Worm (Caenorhabditis elegans): Measurements from ENCODE around the gene clec-147.

Gene clec-147

DNA sequence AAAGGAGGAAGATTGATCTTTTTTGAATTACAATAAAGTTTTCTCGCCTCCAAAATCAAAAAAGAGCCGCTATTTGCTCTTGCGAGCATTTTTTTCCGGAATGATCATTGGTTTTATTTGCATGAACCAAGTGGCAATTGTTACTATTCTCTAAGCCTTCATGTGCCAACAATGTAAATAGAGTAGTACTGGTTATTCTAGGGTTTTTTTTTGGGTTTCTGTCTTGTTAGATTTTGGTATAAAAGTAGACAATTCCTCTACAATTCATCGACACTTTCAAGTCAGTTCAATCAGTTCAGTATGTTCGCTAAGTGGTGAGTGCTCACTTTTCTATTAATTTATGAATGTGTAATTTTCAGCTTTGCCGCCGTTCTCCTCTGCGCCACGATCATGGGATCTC is 40.4 kb upstream of the clec-147 start, which contains the start of gene nspb-7:
Gene nspb-7, plus strand, starts transcription at position 301 of the 400 bp plus-strand sequence.
- TF ChIP-seq aha-1 (tag) (peak; percentile 24), F10B5.3 (tag; optimal IDR thresholded peaks at IDR 0.05) (no peak)

ce11 chrII:14576429-14576828 is 38.8 kb upstream of the clec-147 start, which contains the start of gene C01G12.13:
C01G12.13 (plus strand) TSS chrII:14576729.
- no peak for TF ChIP-seq spr-3 (GFP tag; optimal IDR thresholded peaks at IDR 0.05)

DNA sequence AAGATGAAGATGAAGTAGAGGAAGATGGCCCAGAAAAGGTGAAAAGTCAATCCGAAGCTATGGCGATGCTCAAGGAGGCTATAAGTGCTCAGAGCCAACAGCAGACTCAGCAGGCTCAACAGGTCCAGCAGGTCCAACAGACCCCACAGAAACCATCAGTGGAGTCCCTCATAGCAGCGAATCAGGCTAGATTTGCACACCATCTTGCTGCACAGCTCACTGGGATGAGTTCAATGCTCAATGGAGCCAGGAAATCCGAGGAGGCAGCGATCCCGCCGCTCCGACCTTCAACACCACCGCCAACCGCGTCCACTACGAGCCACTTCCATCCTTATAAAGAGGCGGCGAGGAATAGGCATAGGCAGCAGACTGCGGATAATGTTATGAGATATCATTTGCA is 37.2 kb upstream of the clec-147 start:
- TF ChIP-seq mxl-3 (GFP tag; optimal IDR thresholded peaks at IDR 0.05) (no peak), nhr-77 (tag; optimal IDR thresholded peaks at IDR 0.05) (no peak), lir-3 (tag; optimal IDR thresholded peaks at IDR 0.05) (no peak), daf-8 (GFP tag; IDR thresholded peaks at IDR 0.05) (no peak), madf-5 (GFP tag; IDR thresholded peaks at IDR 0.05) (0 out of 4 replicates have a peak, but pooled peaks of 1 of the 2 experiments have one; percentile 64), lim-7 (GFP tag; IDR thresholded peaks at IDR 0.05) (no peak), dmd-8 (GFP tag; IDR thresholded peaks at IDR 0.05) (0 out of 2 replicates have a peak, but pooled peaks have one; percentile 6), D1046.2 (GFP tag; IDR thresholded peaks at IDR 0.05) (no peak), nhr-42 (GFP tag; IDR thresholded peaks at IDR 0.05) (no peak), zip-2 (tag; optimal IDR thresholded peaks at IDR 0.05) (no peak), mdt-29 (GFP tag; IDR thresholded peaks at IDR 0.05) (no peak), T26A8.4 (GFP tag; IDR thresholded peaks at IDR 0.05) (0 out of 2 replicates have a peak, but pooled peaks have one; percentile 16), jun-1 (tag; optimal IDR thresholded peaks at IDR 0.05) (no peak), mdl-1 (tag; optimal IDR thresholded peaks at IDR 0.05) (no peak), ceh-44 (GFP tag; IDR thresholded peaks at IDR 0.05) (no peak), set-16 (GFP tag; IDR thresholded peaks at IDR 0.05) (peak; percentile 73), lsy-2 (tag; optimal IDR thresholded peaks at IDR 0.05) (no peak), skn-1 (tag; optimal IDR thresholded peaks at IDR 0.05) (no peak), egl-43 (GFP tag; IDR thresholded peaks at IDR 0.05) (0 out of 2 replicates have a peak, but pooled peaks have one; percentile 63), F49E8.2 (tag; optimal IDR thresholded peaks at IDR 0.05; ENCODE audit: borderline replicate concordance) (no peak), nhr-28 (tag; optimal IDR thresholded peaks at IDR 0.05) (no peak), T20F7.1 (GFP tag; optimal IDR thresholded peaks at IDR 0.05) (no peak), nhr-10 (tag; optimal IDR thresholded peaks at IDR 0.05) (no peak)

ce11 chrII:14573315-14573714 is 35.7 kb upstream of the clec-147 start, which contains the start of gene madf-5:
madf-5 (plus strand) TSS chrII:14573615.
- TF ChIP-seq F49E8.2 (tag; optimal IDR thresholded peaks at IDR 0.05; ENCODE audit: borderline replicate concordance) = no peak
- TF ChIP-seq lin-39 (tag; optimal IDR thresholded peaks at IDR 0.05) = no peak
- TF ChIP-seq dmd-8 (GFP tag; IDR thresholded peaks at IDR 0.05) = no peak
- TF ChIP-seq fos-1 (tag; optimal IDR thresholded peaks at IDR 0.05) = no peak
- no peak for TF ChIP-seq dve-1 (tag; optimal IDR thresholded peaks at IDR 0.05; ENCODE audit: insufficient read depth)
- no peak for TF ChIP-seq nhr-42 (GFP tag; IDR thresholded peaks at IDR 0.05)
- TF ChIP-seq ces-1 (GFP tag; optimal IDR thresholded peaks at IDR 0.05) = no peak

DNA sequence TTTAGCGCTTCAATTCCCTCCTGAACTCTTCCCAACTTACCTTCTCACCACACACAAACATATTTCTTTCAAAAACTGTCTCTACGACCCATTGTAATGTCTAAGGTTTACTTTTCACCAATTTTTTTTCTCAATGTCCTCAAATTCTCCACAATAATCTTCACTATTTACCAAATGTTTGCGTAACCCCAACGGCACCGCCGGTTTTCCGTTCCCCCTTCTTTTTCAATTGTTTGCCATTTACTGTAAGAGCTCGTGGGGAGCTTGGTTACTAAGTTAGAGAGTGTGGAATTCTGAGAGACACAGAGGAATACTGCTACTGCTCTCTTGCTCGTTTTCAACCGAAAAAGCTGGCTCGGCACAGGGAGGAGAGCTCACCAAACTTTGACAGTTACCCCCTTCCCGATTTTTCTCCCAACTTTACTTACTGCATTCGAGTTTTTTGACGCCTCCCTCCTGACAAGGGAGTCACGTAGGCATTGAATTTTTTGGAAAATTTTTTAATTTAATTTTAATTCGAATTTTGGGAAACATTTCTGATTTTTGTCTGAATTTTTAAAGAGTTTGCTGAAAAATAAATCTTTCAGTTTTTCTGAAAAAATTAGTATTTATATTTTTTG is 33.0 kb upstream of the clec-147 start:
- no peak for TF ChIP-seq ces-1 (GFP tag; optimal IDR thresholded peaks at IDR 0.05)
- no peak for TF ChIP-seq lin-38 (GFP tag; IDR thresholded peaks at IDR 0.05)
- TF ChIP-seq unc-62 (GFP tag; optimal IDR thresholded peaks at IDR 0.05 in 1 of 2) = peak in 1 of 2 experiments; percentile 86
- TF ChIP-seq unc-62 (tag; optimal IDR thresholded peaks at IDR 0.05) = no peak
- TF ChIP-seq spr-1 (tag; optimal IDR thresholded peaks at IDR 0.05) = no peak
- TF ChIP-seq egl-43 (GFP tag; IDR thresholded peaks at IDR 0.05) = 0 out of 2 replicates have a peak, but pooled peaks have one; percentile 11
- TF ChIP-seq aha-1 (tag) = peak; percentile 70
- no peak for TF ChIP-seq spr-3 (GFP tag; optimal IDR thresholded peaks at IDR 0.05)
- TF ChIP-seq Y48G9A.11 (GFP tag; IDR thresholded peaks at IDR 0.05) = no peak
- peak; percentile 35 to 73; a peak in 2 of 4 replicates for TF ChIP-seq madf-5 (GFP tag; IDR thresholded peaks at IDR 0.05)
